Worm (Caenorhabditis elegans) whole organism, L1 larva: ENCODE measurements around the gene peb-1.

Experiments used
- blmp-1 ChIP-seq: fragments of 150-350 bp; optimal IDR thresholded peaks from 2 replicates; lab custom pipeline; 2014; ENCODE audit warnings: missing biosample characterization, missing genetic modification characterization
- hpl-2 ChIP-seq: fragments of 150-350 bp; optimal IDR thresholded peaks from 2 replicates; lab custom pipeline; 2014; ENCODE audit warnings: missing biosample characterization, missing genetic modification reagents, missing genetic modification characterization
- isw-1 ChIP-seq: fragments of 200-800 bp; sonication (Bioruptor generic); IDR thresholded peaks from 2 replicates; pipeline ENCODE4 v1.3.6; 2022; ENCODE audit warnings: missing genetic modification characterization, missing compliant biosample characterization
- xbp-1 ChIP-seq: sonication (generic microtip); optimal IDR thresholded peaks from 2 replicates; lab custom pipeline; 2016; ENCODE audit warnings: missing genetic modification characterization, missing compliant biosample characterization

ce11 chrX:2190740-2191139 lies 20.1 kb upstream of the peb-1 start:
- TF ChIP-seq isw-1 (GFP tag; lab: Robert Waterston, UW), result no peak
- no peak for TF ChIP-seq hpl-2
- no peak for TF ChIP-seq blmp-1 (tag; lab: Kevin White, UChicago)
- TF ChIP-seq xbp-1 (tag; lab: Kevin White, UChicago), result no peak
